3 fruit fly cellular contexts compared by ENCODE assay signal in the genomic region with DNA sequence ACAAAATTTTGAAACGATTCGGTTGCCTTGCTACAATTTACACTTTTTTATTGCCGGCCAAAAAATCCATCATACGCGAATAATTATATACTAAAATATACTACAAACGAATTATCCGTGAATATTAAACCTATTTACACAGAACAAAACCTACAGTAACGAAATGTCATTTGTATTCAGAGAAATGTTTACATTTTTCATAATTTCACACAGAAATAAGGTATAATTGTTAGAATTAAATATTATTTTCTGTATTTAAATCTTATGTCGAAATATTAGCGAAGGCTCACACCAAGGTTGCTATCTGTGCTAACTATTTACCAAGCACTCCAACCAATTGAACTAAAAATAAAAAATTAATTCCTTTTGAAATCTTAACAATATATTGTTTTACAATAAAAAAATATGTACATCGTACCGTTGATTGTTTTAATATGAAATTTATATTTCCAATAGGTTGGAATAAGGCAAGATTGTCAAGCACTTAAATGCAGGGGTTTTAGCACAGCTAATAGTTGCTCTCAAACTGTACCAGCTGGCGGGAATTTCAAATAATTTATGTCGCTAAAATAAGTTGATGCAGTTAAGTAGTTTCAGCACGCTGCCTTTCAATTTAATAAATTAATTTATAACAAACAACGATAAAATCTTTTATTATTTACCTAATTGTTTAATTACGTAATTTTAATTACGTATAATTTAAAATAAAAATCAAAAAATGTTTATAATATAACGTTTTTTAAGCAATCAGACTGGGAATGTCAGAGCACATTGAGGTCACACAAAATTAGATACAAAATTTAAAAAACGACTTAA.
A peak's percentile ranks its signal among the peaks of the same experiment; 100 is the strongest.
TF ChIP-seq lines count a peak whose summit lies in the region.

Gene Gem3, minus strand, starts transcription at position 51 of the 816 bp plus-strand sequence.
Gene CG32061, plus strand, starts transcription at position 766 of the 816 bp plus-strand sequence.

- TF ChIP-seq CTCF in whole organism, embryonic (GFP tag; optimal IDR thresholded peaks at IDR 0.05; lab: Kevin White, UChicago), result peak; percentile 44

TF ChIP-seq in whole organism, embryonic, 481 proteins besides CTCF, POLR2A, EP300 and RAD21 (continues in another document):
- TF ChIP-seq fd3F (GFP tag; optimal IDR thresholded peaks at IDR 0.05; lab: Kevin White, UChicago), result no peak
- no peak for TF ChIP-seq vnd (GFP tag; IDR thresholded peaks at IDR 0.05; lab: Robert Waterston, UW; ENCODE audit: partially characterized antibody)
- TF ChIP-seq CG31388 (GFP tag; optimal IDR thresholded peaks at IDR 0.05; lab: Kevin White, UChicago), result no peak
- TF ChIP-seq stwl (tag; optimal IDR thresholded peaks at IDR 0.05; lab: Kevin White, UChicago), result peak; percentile 32
- TF ChIP-seq CG6654 (GFP tag; optimal IDR thresholded peaks at IDR 0.05; lab: Kevin White, UChicago), result peak; percentile 98
- TF ChIP-seq BEAF-32 (GFP tag; optimal IDR thresholded peaks at IDR 0.05; lab: Kevin White, UChicago), result peak; percentile 27
- no peak for TF ChIP-seq CG18764 (GFP tag; optimal IDR thresholded peaks at IDR 0.05; lab: Kevin White, UChicago)
- TF ChIP-seq tx (GFP tag; optimal IDR thresholded peaks at IDR 0.05; lab: Kevin White, UChicago), result no peak
- no peak for TF ChIP-seq CG7928 (GFP tag; optimal IDR thresholded peaks at IDR 0.05; lab: Kevin White, UChicago)
- TF ChIP-seq knrl (GFP tag; IDR thresholded peaks at IDR 0.05; lab: Robert Waterston, UW; ENCODE audit: partially characterized antibody), result peak; percentile 28; the same call in 1 of the 3 replicates
- TF ChIP-seq amos (GFP tag; IDR thresholded peaks at IDR 0.05; lab: Robert Waterston, UW; ENCODE audit: partially characterized antibody), result 0 out of 2 replicates have a peak, but pooled peaks have one; percentile 31
- TF ChIP-seq CG14014 (GFP tag; IDR thresholded peaks at IDR 0.05; lab: Robert Waterston, UW), result no peak
- no peak for TF ChIP-seq sim (GFP tag; IDR thresholded peaks at IDR 0.05; lab: Robert Waterston, UW)
- no peak for TF ChIP-seq zen (tag; optimal IDR thresholded peaks at IDR 0.05; lab: Kevin White, UChicago)
- TF ChIP-seq gfzf (GFP tag; optimal IDR thresholded peaks at IDR 0.05; lab: Kevin White, UChicago), result peak; percentile 57
- TF ChIP-seq pita (GFP tag; optimal IDR thresholded peaks at IDR 0.05; lab: Kevin White, UChicago), result peak; percentile 57
- TF ChIP-seq Rfx (GFP tag; IDR thresholded peaks at IDR 0.05; lab: Robert Waterston, UW), result no peak
- no peak for TF ChIP-seq sqz (GFP tag; optimal IDR thresholded peaks at IDR 0.05; lab: Kevin White, UChicago)
- no peak for TF ChIP-seq CG10543 (GFP tag; optimal IDR thresholded peaks at IDR 0.05; lab: Kevin White, UChicago)
- no peak for TF ChIP-seq CG31365 (tag; optimal IDR thresholded peaks at IDR 0.05; lab: Kevin White, UChicago)
- no peak for TF ChIP-seq bbx (GFP tag; IDR thresholded peaks at IDR 0.05; lab: Robert Waterston, UW; ENCODE audit: partially characterized antibody)
- peak; percentile 19; the same call in 1 of the 3 replicates for TF ChIP-seq Opbp (GFP tag; IDR thresholded peaks at IDR 0.05; lab: Robert Waterston, UW; ENCODE audit: partially characterized antibody)
- no peak for TF ChIP-seq CG6765 (GFP tag; optimal IDR thresholded peaks at IDR 0.05; lab: Kevin White, UChicago)
- TF ChIP-seq CG13287 (GFP tag; IDR thresholded peaks at IDR 0.05; lab: Robert Waterston, UW; ENCODE audit: partially characterized antibody), result peak; percentile 22; the same call in 1 of the 2 replicates
- peak; percentile 15 for TF ChIP-seq pzg (GFP tag; optimal IDR thresholded peaks at IDR 0.05; lab: Kevin White, UChicago)

TF ChIP-seq in whole organism, pupa, 21 proteins besides CTCF, POLR2A, EP300 and RAD21:
- TF ChIP-seq CG14655 (GFP tag; optimal IDR thresholded peaks at IDR 0.05; lab: Kevin White, UChicago) (no peak), D1 (tag; optimal IDR thresholded peaks at IDR 0.05; lab: Kevin White, UChicago) (peak; percentile 14)

TF ChIP-seq in whole organism, wandering third instar larva, 38 proteins besides CTCF, POLR2A, EP300 and RAD21:
- TF ChIP-seq Myc (optimal IDR thresholded peaks at IDR 0.05; lab: Kevin White, UChicago), result peak; percentile 79
- TF ChIP-seq CrebA (GFP tag; optimal IDR thresholded peaks at IDR 0.05; lab: Kevin White, UChicago; ENCODE audit: borderline replicate concordance), result no peak
